Fruit fly (Drosophila melanogaster) whole organism, pupa: ENCODE data around the gene HDAC4.

Source experiments
- CG10348 ChIP-seq: fragments of 200-800 bp; sonication (Bioruptor generic); IDR thresholded peaks from 2 replicates; pipeline ENCODE4 v1.3.6; 2022; ENCODE audit warnings: missing biosample characterization, missing genetic modification characterization
- CG12605 ChIP-seq: fragments of 200-800 bp; sonication (Bioruptor generic); IDR thresholded peaks from 2 replicates; pipeline ENCODE4 v1.3.6; 2022; ENCODE audit warnings: missing biosample characterization, missing genetic modification characterization
- CG13204 ChIP-seq: fragments of 200-800 bp; sonication (Bioruptor generic); optimal IDR thresholded peaks from 2 replicates; lab custom pipeline; 2018; ENCODE audit warnings: missing biosample characterization, mild to moderate bottlenecking, missing genetic modification characterization, moderate library complexity
- CG14655 ChIP-seq: fragments of 200-800 bp; sonication (Bioruptor generic); optimal IDR thresholded peaks from 3 replicates; lab custom pipeline; 2017; ENCODE audit warnings: mild to moderate bottlenecking, missing biosample characterization, missing genetic modification reagents, missing genetic modification characterization
- CG15710 ChIP-seq: fragments of 200-800 bp; sonication (Bioruptor generic); optimal IDR thresholded peaks from 2 replicates; lab custom pipeline; 2018; ENCODE audit warnings: missing biosample characterization, mild to moderate bottlenecking, missing genetic modification characterization, moderate library complexity
- CG17806 ChIP-seq: fragments of 200-800 bp; sonication (Bioruptor generic); optimal IDR thresholded peaks from 2 replicates; lab custom pipeline; 2018; ENCODE audit warnings: missing biosample characterization, mild to moderate bottlenecking, missing genetic modification characterization, moderate library complexity
- CG32121 ChIP-seq: fragments of 200-800 bp; sonication (Bioruptor generic); IDR thresholded peaks from 2 replicates; pipeline ENCODE4 v1.3.6; 2022; ENCODE audit warnings: missing biosample characterization, missing genetic modification characterization
- CG34367 ChIP-seq: fragments of 200-800 bp; sonication (Bioruptor generic); optimal IDR thresholded peaks from 2 replicates; lab custom pipeline; 2018; ENCODE audit warnings: missing biosample characterization, mild to moderate bottlenecking, missing genetic modification characterization
- CG4496 ChIP-seq: fragments of 200-800 bp; sonication (Bioruptor generic); IDR thresholded peaks from 3 replicates; pipeline ENCODE4 v1.3.6; 2022; ENCODE audit warnings: missing biosample characterization, missing genetic modification characterization
- CG8159 ChIP-seq: fragments of 200-800 bp; sonication (Bioruptor generic); optimal IDR thresholded peaks from 3 replicates; lab custom pipeline; 2018; ENCODE audit warnings: missing biosample characterization, mild to moderate bottlenecking, missing genetic modification characterization, moderate library complexity
- CG8301 ChIP-seq: fragments of 200-800 bp; sonication (Bioruptor generic); optimal IDR thresholded peaks from 2 replicates; lab custom pipeline; 2018; ENCODE audit warnings: missing biosample characterization, mild to moderate bottlenecking, missing genetic modification characterization
- CG9948 ChIP-seq: fragments of 200-800 bp; sonication (Bioruptor generic); optimal IDR thresholded peaks from 2 replicates; lab custom pipeline; 2018; ENCODE audit warnings: missing biosample characterization, mild to moderate bottlenecking, missing genetic modification characterization, moderate library complexity
- D1 ChIP-seq: fragments of 200-800 bp; sonication (Bioruptor generic); optimal IDR thresholded peaks from 2 replicates; lab custom pipeline; 2018; ENCODE audit warnings: missing biosample characterization, mild to moderate bottlenecking, missing genetic modification characterization, moderate library complexity
- EcR ChIP-seq: fragments of 200-800 bp; sonication (Bioruptor generic); optimal IDR thresholded peaks from 3 replicates; lab custom pipeline; 2019; ENCODE audit warnings: missing biosample characterization, missing genetic modification characterization, mild to moderate bottlenecking, moderate library complexity, missing genetic modification reagents
- Ets98B ChIP-seq: fragments of 200-800 bp; sonication (Bioruptor generic); IDR thresholded peaks from 2 replicates; pipeline ENCODE4 v1.3.6; 2022; ENCODE audit warnings: missing biosample characterization, missing genetic modification characterization
- Pif1A ChIP-seq: fragments of 200-800 bp; sonication (Bioruptor generic); optimal IDR thresholded peaks from 3 replicates; lab custom pipeline; 2016; ENCODE audit warnings: missing biosample characterization, missing genetic modification characterization
- Pif1B ChIP-seq: fragments of 200-800 bp; sonication (Bioruptor generic); optimal IDR thresholded peaks from 3 replicates; lab custom pipeline; 2016; ENCODE audit warnings: missing biosample characterization, missing genetic modification characterization
- Snoo ChIP-seq: fragments of 200-800 bp; sonication (Bioruptor generic); optimal IDR thresholded peaks from 3 replicates; lab custom pipeline; 2017; ENCODE audit warnings: missing biosample characterization, mild to moderate bottlenecking, missing genetic modification characterization, inconsistent platforms
- fd96Ca ChIP-seq: fragments of 200-800 bp; sonication (Bioruptor generic); IDR thresholded peaks from 3 replicates; pipeline ENCODE4 v1.3.6; 2022; ENCODE audit warnings: missing biosample characterization, missing genetic modification characterization
- gl ChIP-seq: fragments of 200-800 bp; sonication (Bioruptor generic); optimal IDR thresholded peaks from 2 replicates; lab custom pipeline; 2018; ENCODE audit warnings: missing biosample characterization, mild to moderate bottlenecking, missing genetic modification characterization
- rn ChIP-seq: fragments of 200-800 bp; sonication (Bioruptor generic); IDR thresholded peaks from 2 replicates; pipeline ENCODE4 v1.3.6; 2022; ENCODE audit warnings: missing biosample characterization, missing genetic modification characterization

Gene HDAC4

dm6 chrX:13285749-13286336, 411 bp upstream of the HDAC4 start:
- TF ChIP-seq CG8159 (no peak), CG32121 (GFP tag; lab: Robert Waterston, UW) (no peak), CG9948 (tag; lab: Kevin White, UChicago) (no peak), D1 (tag; lab: Kevin White, UChicago) (no peak), EcR (GFP tag; lab: Kevin White, UChicago) (no peak), Pif1B (no peak), fd96Ca (no peak), Ets98B (GFP tag; lab: Robert Waterston, UW) (no peak), CG34367 (no peak), rn (GFP tag; lab: Robert Waterston, UW) (no peak), CG12605 (GFP tag; lab: Robert Waterston, UW) (no peak), Snoo (tag; lab: Kevin White, UChicago) (no peak), CG13204 (GFP tag; lab: Kevin White, UChicago) (no peak), CG14655 (GFP tag; lab: Kevin White, UChicago) (no peak)

dm6 chrX:13284548-13284974, 871 bp downstream of the HDAC4 start:
- TF ChIP-seq CG34367 (no peak), fd96Ca (peak; percentile 56; the same call in 1 of the 3 replicates), Snoo (tag; lab: Kevin White, UChicago) (no peak), CG12605 (GFP tag; lab: Robert Waterston, UW) (peak; percentile 64; the same call in 1 of the 2 replicates), CG4496 (GFP tag; lab: Robert Waterston, UW) (0 out of 3 replicates have a peak, but pooled peaks have one; percentile 47), EcR (GFP tag; lab: Kevin White, UChicago) (no peak), CG9948 (tag; lab: Kevin White, UChicago) (no peak)
- TF ChIP-seq, all 21 proteins: peak for 3

DNA sequence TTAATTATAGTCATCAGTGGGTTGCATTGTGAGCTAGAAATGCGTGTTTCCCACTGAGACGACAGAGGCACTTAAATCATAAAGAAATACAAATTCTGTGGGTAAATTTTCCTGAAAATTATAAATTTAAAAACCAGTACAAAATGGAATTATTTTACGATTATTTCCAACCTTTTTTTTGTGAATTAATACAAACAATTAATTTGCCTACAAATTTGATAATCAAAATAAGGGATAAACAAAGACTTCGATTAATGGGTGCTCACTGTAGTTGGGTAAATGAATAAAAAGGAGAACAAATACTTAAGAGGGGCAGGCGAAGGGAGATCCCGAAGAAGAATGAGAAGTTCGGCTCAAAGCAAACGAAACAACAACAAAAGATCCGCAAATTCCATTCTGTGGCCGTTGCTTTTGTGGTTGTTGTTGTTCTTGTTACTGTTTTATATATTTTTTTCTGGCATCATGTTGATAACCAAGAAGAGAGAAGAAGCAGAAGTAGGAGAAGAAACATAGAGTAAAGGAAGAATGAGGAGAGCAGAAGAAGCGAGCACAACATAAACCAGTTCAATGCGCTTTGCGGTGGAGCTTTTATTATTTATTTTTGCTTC, 1.4 kb downstream of the HDAC4 start:
- TF ChIP-seq CG32121 (GFP tag; lab: Robert Waterston, UW) (no peak), CG15710 (tag; lab: Kevin White, UChicago) (peak; percentile 38), D1 (tag; lab: Kevin White, UChicago) (peak; percentile 3), fd96Ca (no peak), CG8159 (no peak), CG12605 (GFP tag; lab: Robert Waterston, UW) (no peak), CG17806 (tag; lab: Kevin White, UChicago) (no peak), CG13204 (GFP tag; lab: Kevin White, UChicago) (no peak), CG34367 (no peak), CG14655 (GFP tag; lab: Kevin White, UChicago) (no peak), EcR (GFP tag; lab: Kevin White, UChicago) (peak; percentile 39), Pif1A (no peak), gl (tag; lab: Kevin White, UChicago) (no peak), CG10348 (no peak), CG9948 (tag; lab: Kevin White, UChicago) (no peak), CG8301 (tag; lab: Kevin White, UChicago) (no peak), Ets98B (GFP tag; lab: Robert Waterston, UW) (no peak), rn (GFP tag; lab: Robert Waterston, UW) (no peak), Pif1B (no peak), Snoo (tag; lab: Kevin White, UChicago) (no peak)
- TF ChIP-seq, all 21 proteins: peak for 3

DNA sequence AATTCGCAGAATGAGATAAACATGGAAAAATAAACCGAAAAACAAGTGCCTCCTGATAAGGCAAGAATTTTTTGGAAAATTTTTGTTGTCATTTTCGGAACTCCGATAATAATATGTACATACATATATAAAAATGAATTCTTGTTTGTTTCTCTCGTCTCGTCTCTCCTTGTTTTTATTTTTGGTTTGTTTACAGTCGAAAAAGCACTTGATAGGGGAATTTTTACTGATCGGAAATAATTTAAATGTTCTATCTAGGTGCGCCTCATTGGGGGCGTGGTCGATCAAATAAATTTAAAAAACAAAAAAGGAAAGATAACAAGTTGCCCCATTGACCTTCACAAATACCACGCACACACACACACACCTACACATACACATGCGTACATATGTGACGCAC, 2.7 kb downstream of the HDAC4 start:
- no peak for TF ChIP-seq CG17806 (tag; lab: Kevin White, UChicago)
- TF ChIP-seq Snoo (tag; lab: Kevin White, UChicago) = no peak
- no peak for TF ChIP-seq CG32121 (GFP tag; lab: Robert Waterston, UW)
- no peak for TF ChIP-seq CG15710 (tag; lab: Kevin White, UChicago)
- no peak for TF ChIP-seq Pif1B
- no peak for TF ChIP-seq gl (tag; lab: Kevin White, UChicago)
- no peak for TF ChIP-seq CG34367
- TF ChIP-seq CG8159 = no peak
- TF ChIP-seq Pif1A = no peak
- no peak for TF ChIP-seq rn (GFP tag; lab: Robert Waterston, UW)
- TF ChIP-seq CG14655 (GFP tag; lab: Kevin White, UChicago) = no peak
- no peak for TF ChIP-seq D1 (tag; lab: Kevin White, UChicago)
- TF ChIP-seq CG8301 (tag; lab: Kevin White, UChicago) = no peak
- TF ChIP-seq CG9948 (tag; lab: Kevin White, UChicago) = no peak
- TF ChIP-seq CG12605 (GFP tag; lab: Robert Waterston, UW) = no peak
- TF ChIP-seq CG13204 (GFP tag; lab: Kevin White, UChicago) = no peak

DNA sequence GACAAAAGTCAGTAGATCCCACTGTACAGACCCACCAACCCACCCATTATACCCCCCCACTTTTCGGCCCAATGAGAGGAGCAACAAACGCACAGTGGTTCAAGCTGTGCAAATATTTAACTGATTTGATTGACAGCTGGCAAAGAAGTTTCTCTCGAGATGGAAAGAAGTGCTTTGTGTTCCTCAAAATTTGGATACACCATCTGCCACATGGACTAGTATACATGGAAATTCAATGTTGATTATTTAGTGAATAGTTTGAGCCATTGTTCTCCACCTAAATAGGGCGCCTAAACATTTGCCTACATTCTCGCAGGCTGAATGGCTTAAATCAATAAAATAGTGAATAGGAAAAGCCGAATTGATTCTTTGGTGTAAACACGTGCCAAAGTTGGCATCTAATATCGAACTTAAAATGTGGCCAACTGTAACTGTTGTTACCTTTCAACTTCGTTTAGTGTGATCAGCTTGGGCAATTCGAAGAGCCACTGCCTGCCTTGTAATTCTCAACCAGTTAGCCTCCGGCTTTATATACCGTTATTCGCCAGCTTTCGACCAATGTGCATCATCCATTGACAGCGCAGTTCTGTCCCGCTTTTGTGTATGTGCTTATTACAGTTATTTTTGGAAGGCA, 4.1 kb downstream of the HDAC4 start:
- no peak for TF ChIP-seq CG10348
- TF ChIP-seq CG32121 (GFP tag; lab: Robert Waterston, UW) = no peak
- no peak for TF ChIP-seq CG14655 (GFP tag; lab: Kevin White, UChicago)
- no peak for TF ChIP-seq CG13204 (GFP tag; lab: Kevin White, UChicago)
- no peak for TF ChIP-seq CG9948 (tag; lab: Kevin White, UChicago)
- TF ChIP-seq fd96Ca = no peak
- TF ChIP-seq CG8159 = no peak
- TF ChIP-seq CG34367 = no peak
- no peak for TF ChIP-seq EcR (GFP tag; lab: Kevin White, UChicago)
- TF ChIP-seq Pif1B = no peak
- TF ChIP-seq CG17806 (tag; lab: Kevin White, UChicago) = no peak
- no peak for TF ChIP-seq rn (GFP tag; lab: Robert Waterston, UW)
- TF ChIP-seq CG8301 (tag; lab: Kevin White, UChicago) = no peak
- TF ChIP-seq CG15710 (tag; lab: Kevin White, UChicago) = no peak
- no peak for TF ChIP-seq D1 (tag; lab: Kevin White, UChicago)
